Worm (Caenorhabditis elegans) whole organism, L2 larva: ENCODE measurements around the gene clec-266.
A peak's percentile ranks its signal among the peaks of the same experiment; 100 is the strongest.

Source experiments
- C34F6.9 ChIP-seq: fragments of 150-350 bp; optimal IDR thresholded peaks from 2 replicates; lab custom pipeline; 2014; ENCODE audit warnings: missing biosample characterization, missing genetic modification characterization
- F13H6.1 ChIP-seq: sonication (generic microtip); optimal IDR thresholded peaks from 2 replicates; lab custom pipeline; 2016; ENCODE audit warnings: missing genetic modification characterization, missing compliant biosample characterization
- R02D3.7 ChIP-seq: fragments of 150-350 bp; optimal IDR thresholded peaks from 2 replicates; lab custom pipeline; 2014; ENCODE audit warnings: missing biosample characterization, missing genetic modification characterization
- Y55F3AM.14 ChIP-seq: fragments of 200-800 bp; sonication (Bioruptor generic); optimal IDR thresholded peaks from 2 replicates; lab custom pipeline; 2018; ENCODE audit warnings: mild to moderate bottlenecking, missing genetic modification characterization, missing compliant biosample characterization
- ZK546.5 ChIP-seq: sonication (generic microtip); optimal IDR thresholded peaks from 2 replicates; lab custom pipeline; 2017; ENCODE audit warnings: missing biosample characterization, missing genetic modification characterization
- aly-2 ChIP-seq: fragments of 150-350 bp; optimal IDR thresholded peaks from 2 replicates; lab custom pipeline; 2014; ENCODE audit warnings: missing biosample characterization, missing genetic modification characterization
- ama-1 ChIP-seq: fragments of 150-350 bp; optimal IDR thresholded peaks from 2 replicates; lab custom pipeline; 2018; ENCODE audit warnings: inconsistent platforms
- blmp-1 ChIP-seq: sonication (generic microtip); optimal IDR thresholded peaks from 2 replicates; lab custom pipeline; 2017; ENCODE audit warnings: missing genetic modification characterization, mild to moderate bottlenecking, missing compliant biosample characterization, antibody characterized with exemption, moderate library complexity; ENCODE audit not compliant: insufficient read depth
- ceh-16 ChIP-seq: fragments of 150-350 bp; optimal IDR thresholded peaks from 2 replicates; lab custom pipeline; 2014; ENCODE audit warnings: missing biosample characterization, missing genetic modification characterization
- ceh-82 ChIP-seq: fragments of 150-350 bp; optimal IDR thresholded peaks from 2 replicates; lab custom pipeline; 2014; ENCODE audit warnings: missing biosample characterization, missing genetic modification characterization
- crh-2 ChIP-seq: sonication (generic microtip); optimal IDR thresholded peaks from 2 replicates; lab custom pipeline; 2017; ENCODE audit warnings: missing biosample characterization, missing genetic modification characterization
- egl-27 ChIP-seq: sonication (generic microtip); optimal IDR thresholded peaks from 3 replicates; lab custom pipeline; 2017; ENCODE audit warnings: missing biosample characterization, missing genetic modification reagents, missing genetic modification characterization
- elt-1 ChIP-seq: fragments of 150-350 bp; optimal IDR thresholded peaks from 2 replicates; lab custom pipeline; 2014; ENCODE audit warnings: missing biosample characterization, missing genetic modification characterization
- elt-3 ChIP-seq: sonication (generic microtip); optimal IDR thresholded peaks from 2 replicates; lab custom pipeline; 2017; ENCODE audit warnings: missing biosample characterization, missing genetic modification characterization
- fos-1 ChIP-seq: fragments of 150-350 bp; optimal IDR thresholded peaks from 2 replicates; lab custom pipeline; 2014; ENCODE audit warnings: missing biosample characterization, missing genetic modification characterization
- gmeb-1 ChIP-seq: fragments of 150-350 bp; optimal IDR thresholded peaks from 2 replicates; lab custom pipeline; 2014; ENCODE audit warnings: missing biosample characterization, missing genetic modification characterization
- lin-13 ChIP-seq: fragments of 150-350 bp; optimal IDR thresholded peaks from 2 replicates; lab custom pipeline; 2014; ENCODE audit warnings: missing biosample characterization, missing genetic modification reagents, missing genetic modification characterization
- lsy-2 ChIP-seq, 2 experiments: fragments of 150-350 bp in 1 of 2; sonication (generic microtip) in 1 of 2; optimal IDR thresholded peaks; 2 replicates each; lab custom pipeline; 2014 to 2017; ENCODE audit warnings: missing biosample characterization in 2 of 2, missing genetic modification characterization in 2 of 2
- mab-5 ChIP-seq: fragments of 150-350 bp; optimal IDR thresholded peaks from 2 replicates; lab custom pipeline; 2014; ENCODE audit warnings: missing biosample characterization, missing genetic modification characterization
- mdl-1 ChIP-seq, 2 experiments: fragments of 150-350 bp in 1 of 2; sonication (generic microtip) in 1 of 2; optimal IDR thresholded peaks; 2 replicates each; lab custom pipeline; 2017; ENCODE audit warnings: missing biosample characterization in 2 of 2, missing genetic modification characterization in 2 of 2
- nhr-10 ChIP-seq: sonication (generic microtip); optimal IDR thresholded peaks from 2 replicates; lab custom pipeline; 2017; ENCODE audit warnings: missing biosample characterization, missing genetic modification characterization
- nhr-11 ChIP-seq: fragments of 150-350 bp; optimal IDR thresholded peaks from 2 replicates; lab custom pipeline; 2014; ENCODE audit warnings: missing biosample characterization, missing genetic modification characterization
- nhr-129 ChIP-seq: fragments of 150-350 bp; optimal IDR thresholded peaks from 2 replicates; lab custom pipeline; 2014; ENCODE audit warnings: missing biosample characterization, missing genetic modification characterization
- nhr-21 ChIP-seq: fragments of 150-350 bp; optimal IDR thresholded peaks from 2 replicates; lab custom pipeline; 2014; ENCODE audit warnings: missing biosample characterization, missing genetic modification characterization
- nhr-237 ChIP-seq: fragments of 150-350 bp; optimal IDR thresholded peaks from 2 replicates; lab custom pipeline; 2014; ENCODE audit warnings: missing biosample characterization, missing genetic modification characterization
- nhr-25 ChIP-seq: fragments of 150-350 bp; sonication (generic microtip); optimal IDR thresholded peaks from 3 replicates; lab custom pipeline; 2014; ENCODE audit warnings: missing biosample characterization, missing genetic modification characterization
- nhr-6 ChIP-seq: fragments of 150-350 bp; optimal IDR thresholded peaks from 2 replicates; lab custom pipeline; 2014; ENCODE audit warnings: missing biosample characterization, missing genetic modification characterization
- peb-1 ChIP-seq: fragments of 150-350 bp; optimal IDR thresholded peaks from 2 replicates; lab custom pipeline; 2014; ENCODE audit warnings: missing biosample characterization, missing genetic modification characterization
- sem-4 ChIP-seq: fragments of 150-350 bp; optimal IDR thresholded peaks from 2 replicates; lab custom pipeline; 2014; ENCODE audit warnings: missing biosample characterization, missing genetic modification reagents, missing genetic modification characterization
- skn-1 ChIP-seq: sonication (generic microtip); optimal IDR thresholded peaks from 2 replicates; lab custom pipeline; 2017; ENCODE audit warnings: missing biosample characterization, missing genetic modification characterization
- sma-3 ChIP-seq: sonication (generic microtip); optimal IDR thresholded peaks from 2 replicates; lab custom pipeline; 2016; ENCODE audit warnings: missing genetic modification reagents, missing genetic modification characterization, missing compliant biosample characterization
- sma-9 ChIP-seq, 2 experiments: fragments of 150-350 bp in 1 of 2; sonication (generic microtip) in 1 of 2; optimal IDR thresholded peaks; 2 replicates each; lab custom pipeline; 2014 to 2016; ENCODE audit warnings: missing genetic modification characterization in 2 of 2, mild to moderate bottlenecking in 1 of 2, missing biosample characterization in 1 of 2, missing compliant biosample characterization in 1 of 2, missing genetic modification reagents in 1 of 2, moderate library complexity in 1 of 2
- snpc-4 ChIP-seq: fragments of 150-350 bp; optimal IDR thresholded peaks from 2 replicates; lab custom pipeline; 2014; ENCODE audit warnings: missing biosample characterization, missing genetic modification characterization
- ztf-1 ChIP-seq: fragments of 200-800 bp; sonication (Bioruptor generic); conservative IDR thresholded peaks from 2 replicates; pipeline ENCODE4 v1.3.6; 2022; ENCODE audit warnings: missing genetic modification characterization, missing compliant biosample characterization
- ztf-11 ChIP-seq: sonication (generic microtip); optimal IDR thresholded peaks from 2 replicates; lab custom pipeline; 2017; ENCODE audit warnings: missing biosample characterization, missing genetic modification characterization

Gene clec-266

DNA sequence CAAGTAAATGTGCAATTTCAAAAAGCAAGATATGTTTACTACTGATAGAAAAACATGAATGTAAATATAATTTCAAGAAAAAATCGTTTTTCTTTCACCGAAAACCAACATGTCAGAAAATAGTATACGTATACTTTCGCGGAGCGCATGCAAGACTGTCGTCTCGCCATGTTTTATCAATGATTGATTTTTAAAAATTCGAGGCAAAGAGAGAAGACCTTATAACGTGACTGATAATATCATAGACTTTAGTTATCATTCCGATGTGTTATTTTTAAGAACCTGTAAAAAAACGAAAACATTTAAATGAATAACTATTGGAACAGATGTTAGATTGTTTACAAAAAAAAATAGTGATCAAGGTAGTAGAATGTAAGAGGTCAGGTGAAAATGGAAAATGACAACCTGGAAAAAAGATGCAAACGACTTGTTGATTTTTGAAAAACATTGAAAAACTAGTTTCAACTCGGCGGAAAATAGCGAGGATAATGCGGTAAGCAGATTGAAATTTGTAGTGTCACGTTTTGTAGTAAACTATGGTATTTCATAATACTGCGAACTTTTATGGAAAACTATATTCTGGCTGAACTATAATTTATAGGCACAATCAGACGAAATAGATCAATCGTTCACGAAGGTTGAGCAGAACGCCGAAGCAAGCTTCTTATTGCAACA lies 23.8 kb upstream of the clec-266 start (continued):
- no peak for TF ChIP-seq elt-1 (tag; lab: Kevin White, UChicago)

DNA sequence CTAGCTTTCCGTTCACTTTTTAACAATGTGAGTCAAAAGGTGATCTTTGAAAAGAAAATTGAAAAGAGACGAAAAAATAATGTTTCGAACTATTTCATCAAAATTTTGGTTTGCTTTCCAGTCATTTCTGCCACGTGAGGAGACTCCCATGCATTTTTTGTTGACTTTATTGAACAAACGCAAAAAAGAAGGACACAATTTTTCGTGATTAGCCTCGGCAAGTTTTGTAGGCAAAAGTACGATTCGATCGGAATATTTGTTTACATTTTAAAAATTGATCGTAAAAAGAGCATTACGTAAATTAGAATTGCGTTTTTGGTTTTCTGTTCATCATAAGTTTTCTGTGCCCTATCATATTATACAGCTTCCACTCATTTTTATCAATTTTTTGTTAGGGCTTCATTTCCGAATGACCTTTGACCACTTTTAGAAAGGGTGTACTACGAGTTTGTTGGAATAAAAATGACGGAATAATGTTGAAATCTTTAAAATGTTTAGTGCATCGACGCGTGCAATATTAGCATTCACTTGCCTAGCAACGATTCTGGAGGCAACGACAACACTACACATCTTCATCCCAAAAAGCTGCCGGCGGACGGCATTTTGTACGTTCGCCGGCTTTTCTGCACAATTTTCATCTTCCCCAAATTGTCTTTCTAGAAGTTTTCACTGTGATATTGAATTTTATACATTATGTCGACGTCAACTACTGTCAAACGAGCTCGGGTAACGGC lies 22.4 kb upstream of the clec-266 start, which contains the start of gene C56E10.3:
C56E10.3 (plus strand) TSS at position 684 of the 734 bp plus-strand sequence.
- TF ChIP-seq nhr-237 (tag; lab: Kevin White, UChicago), result no peak
- peak; percentile 62 for TF ChIP-seq crh-2 (tag; lab: Kevin White, UChicago)
- peak; percentile 72 for TF ChIP-seq sma-9 (GFP tag; optimal IDR thresholded peaks at IDR 0.05; lab: Kevin White, UChicago)
- TF ChIP-seq sma-9 (tag; optimal IDR thresholded peaks at IDR 0.05; lab: Kevin White, UChicago), result no peak
- no peak for TF ChIP-seq aly-2 (tag; lab: Kevin White, UChicago)
- no peak for TF ChIP-seq snpc-4 (tag; lab: Kevin White, UChicago)
- TF ChIP-seq ztf-1 (GFP tag; lab: Robert Waterston, UW), result no peak
- peak; percentile 50 for TF ChIP-seq gmeb-1 (tag; lab: Kevin White, UChicago)
- peak; percentile 38 for TF ChIP-seq fos-1 (tag; lab: Kevin White, UChicago)
- TF ChIP-seq C34F6.9, result peak; percentile 18
- TF ChIP-seq elt-3 (tag; lab: Kevin White, UChicago), result no peak
- TF ChIP-seq skn-1, result peak; percentile 13
- peak; percentile 37 for TF ChIP-seq nhr-129 (tag; lab: Kevin White, UChicago)
- no peak for TF ChIP-seq ama-1
- peak; percentile 70 for TF ChIP-seq F13H6.1

DNA sequence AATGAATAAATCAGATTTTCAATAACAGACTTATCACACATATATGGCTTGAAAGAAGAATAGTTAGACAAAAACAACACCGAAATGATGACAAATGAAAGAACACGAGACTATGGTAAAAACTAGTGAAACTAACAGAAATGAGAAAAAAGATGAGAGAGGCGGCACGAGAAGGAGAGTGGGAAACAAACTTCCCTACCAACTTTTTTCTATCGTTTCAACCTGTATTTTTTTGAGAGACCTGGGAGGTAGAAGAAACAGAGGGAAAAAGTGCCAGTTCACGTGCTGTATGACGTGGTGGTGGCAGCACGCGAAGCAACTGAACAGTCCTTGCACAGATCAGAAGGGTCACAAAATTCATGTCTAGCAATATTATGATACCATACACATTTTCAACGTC lies 20.1 kb upstream of the clec-266 start:
- TF ChIP-seq ceh-16 (tag; lab: Kevin White, UChicago) (no peak), lin-13 (peak; percentile 4), nhr-6 (tag; lab: Kevin White, UChicago) (peak; percentile 21), egl-27 (tag; lab: Kevin White, UChicago) (peak; percentile 57), nhr-21 (tag; lab: Kevin White, UChicago) (no peak), ztf-11 (tag; lab: Kevin White, UChicago) (no peak), ZK546.5 (tag; lab: Kevin White, UChicago) (no peak), sma-9 (GFP tag; optimal IDR thresholded peaks at IDR 0.05; lab: Kevin White, UChicago) (peak; percentile 63), sma-9 (tag; optimal IDR thresholded peaks at IDR 0.05; lab: Kevin White, UChicago) (no peak), sma-3 (GFP tag; lab: Kevin White, UChicago) (peak; percentile 53), Y55F3AM.14 (no peak), mab-5 (no peak), F13H6.1 (no peak), lsy-2 (tag; optimal IDR thresholded peaks at IDR 0.05; lab: Kevin White, UChicago) (peak in 1 of 2 experiments; percentile 32), gmeb-1 (tag; lab: Kevin White, UChicago) (peak; percentile 40), skn-1 (peak; percentile 93), C34F6.9 (no peak), nhr-237 (tag; lab: Kevin White, UChicago) (no peak), crh-2 (tag; lab: Kevin White, UChicago) (peak; percentile 79), blmp-1 (tag; lab: Kevin White, UChicago) (peak; percentile 80), nhr-25 (peak; percentile 72), mdl-1 (tag; optimal IDR thresholded peaks at IDR 0.05; lab: Kevin White, UChicago) (peak in 1 of 2 experiments; percentile 41), elt-1 (tag; lab: Kevin White, UChicago) (no peak), R02D3.7 (tag; lab: Kevin White, UChicago) (no peak), nhr-129 (tag; lab: Kevin White, UChicago) (peak; percentile 73), fos-1 (tag; lab: Kevin White, UChicago) (peak; percentile 30)

DNA sequence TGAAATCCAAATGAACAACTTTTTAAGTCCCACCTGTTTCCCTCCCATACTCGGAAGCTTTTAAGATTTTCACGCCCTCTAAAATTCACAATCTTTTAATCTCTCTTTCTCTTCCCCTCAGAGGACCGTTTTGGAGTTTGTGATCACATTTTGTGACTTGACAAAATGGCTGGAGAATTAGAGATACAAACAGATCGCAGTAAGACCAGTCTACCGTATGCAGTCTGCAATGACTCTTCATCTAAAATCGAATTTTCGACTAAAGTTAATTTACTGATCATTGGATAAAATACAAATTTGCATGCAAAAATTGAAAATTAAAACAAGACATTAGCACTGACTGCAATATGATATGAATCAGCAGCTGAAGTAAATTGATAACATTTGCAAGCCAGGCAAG lies 18.8 kb upstream of the clec-266 start:
- TF ChIP-seq R02D3.7 (tag; lab: Kevin White, UChicago) (no peak), nhr-25 (peak; percentile 7), nhr-237 (tag; lab: Kevin White, UChicago) (no peak), ceh-16 (tag; lab: Kevin White, UChicago) (no peak), crh-2 (tag; lab: Kevin White, UChicago) (peak; percentile 28), nhr-11 (tag; lab: Kevin White, UChicago) (no peak), F13H6.1 (no peak), nhr-129 (tag; lab: Kevin White, UChicago) (peak; percentile 24), lin-13 (peak; percentile 21), lsy-2 (tag; optimal IDR thresholded peaks at IDR 0.05; lab: Kevin White, UChicago) (peak in 1 of 2 experiments; percentile 54), ZK546.5 (tag; lab: Kevin White, UChicago) (no peak), mdl-1 (tag; optimal IDR thresholded peaks at IDR 0.05; lab: Kevin White, UChicago) (no peak), blmp-1 (tag; lab: Kevin White, UChicago) (no peak), peb-1 (no peak), sem-4 (tag; lab: Kevin White, UChicago) (no peak), ceh-82 (tag; lab: Kevin White, UChicago) (no peak), nhr-21 (tag; lab: Kevin White, UChicago) (no peak), nhr-10 (tag; lab: Kevin White, UChicago) (no peak), sma-3 (GFP tag; lab: Kevin White, UChicago) (no peak), fos-1 (tag; lab: Kevin White, UChicago) (no peak)
- TF ChIP-seq, all 48 proteins: peak for 5
